Fruit fly (Drosophila melanogaster): ENCODE measurements around the gene CG11722.

CG11722 gene

dm6 chr3R:10089171-10089664 lies 43.9 kb upstream of the CG11722 start (continued):
- TF ChIP-seq MBD-R2 (GFP tag; IDR thresholded peaks at IDR 0.05), result no peak
- TF ChIP-seq CG1529 (GFP tag; optimal IDR thresholded peaks at IDR 0.05), result no peak
- no peak for TF ChIP-seq tio (GFP tag; optimal IDR thresholded peaks at IDR 0.05)
- TF ChIP-seq CG12659 (GFP tag; optimal IDR thresholded peaks at IDR 0.05), result no peak
- TF ChIP-seq emc (GFP tag; optimal IDR thresholded peaks at IDR 0.05), result no peak
- TF ChIP-seq CG13775 (GFP tag; optimal IDR thresholded peaks at IDR 0.05), result no peak
- TF ChIP-seq ham (GFP tag; IDR thresholded peaks at IDR 0.05), result no peak
- peak; percentile 71 for TF ChIP-seq CG13287 (GFP tag; IDR thresholded peaks at IDR 0.05; ENCODE audit: partially characterized antibody)
- no peak for TF ChIP-seq Neu2 (GFP tag; optimal IDR thresholded peaks at IDR 0.05; ENCODE audit: borderline replicate concordance)
- peak; percentile 32 for TF ChIP-seq HmgZ (tag; optimal IDR thresholded peaks at IDR 0.05)
- no peak for TF ChIP-seq fd64A (GFP tag; optimal IDR thresholded peaks at IDR 0.05)
- no peak; the same call in 1 of the 2 replicates for TF ChIP-seq H2.0 (GFP tag; IDR thresholded peaks at IDR 0.05)
- TF ChIP-seq D19A (tag; optimal IDR thresholded peaks at IDR 0.05), result no peak
- TF ChIP-seq org-1 (GFP tag; optimal IDR thresholded peaks at IDR 0.05), result no peak

dm6 chr3R:10087206-10087927 lies 42.0 kb upstream of the CG11722 start:
- 0 out of 2 replicates have a peak, but pooled peaks have one; percentile 28 for TF ChIP-seq sna (GFP tag; IDR thresholded peaks at IDR 0.05; ENCODE audit: partially characterized antibody)
- peak; percentile 50 for TF ChIP-seq ERR (GFP tag; optimal IDR thresholded peaks at IDR 0.05)
- peak; percentile 62 for TF ChIP-seq kni (GFP tag; optimal IDR thresholded peaks at IDR 0.05)
- TF ChIP-seq CG13123 (GFP tag; optimal IDR thresholded peaks at IDR 0.05), result peak; percentile 19
- TF ChIP-seq Atf6 (GFP tag; IDR thresholded peaks at IDR 0.05), result peak; percentile 49
- TF ChIP-seq Poxn (GFP tag; IDR thresholded peaks at IDR 0.05), result no peak
- no peak for TF ChIP-seq CG42726 (GFP tag; IDR thresholded peaks at IDR 0.05; ENCODE audit: partially characterized antibody)
- peak; percentile 67 for TF ChIP-seq CG9932 (GFP tag; IDR thresholded peaks at IDR 0.05)
- TF ChIP-seq gem (tag; optimal IDR thresholded peaks at IDR 0.05), result peak; percentile 75
- no peak for TF ChIP-seq ro (GFP tag; IDR thresholded peaks at IDR 0.05)
- peak; percentile 53 for TF ChIP-seq CG1602 (GFP tag; optimal IDR thresholded peaks at IDR 0.05)
- TF ChIP-seq Lim3 (GFP tag; IDR thresholded peaks at IDR 0.05), result 0 out of 2 replicates have a peak, but pooled peaks have one; percentile 23
- peak; percentile 78 for TF ChIP-seq vvl (GFP tag; IDR thresholded peaks at IDR 0.05)
- TF ChIP-seq wek (GFP tag; optimal IDR thresholded peaks at IDR 0.05), result no peak
- TF ChIP-seq nerfin-2 (GFP tag; IDR thresholded peaks at IDR 0.05; ENCODE audit: partially characterized antibody), result peak; percentile 56
- peak; percentile 64 for TF ChIP-seq HHEX (GFP tag; optimal IDR thresholded peaks at IDR 0.05)
- no peak for TF ChIP-seq Opbp (GFP tag; IDR thresholded peaks at IDR 0.05; ENCODE audit: partially characterized antibody)
- TF ChIP-seq slou (GFP tag; optimal IDR thresholded peaks at IDR 0.05), result peak; percentile 47
- peak; percentile 11 for TF ChIP-seq Blimp-1 (GFP tag; optimal IDR thresholded peaks at IDR 0.05)
- peak; percentile 99 for TF ChIP-seq chinmo (GFP tag; IDR thresholded peaks at IDR 0.05; ENCODE audit: partially characterized antibody)
- peak; percentile 41 for TF ChIP-seq emc (GFP tag; optimal IDR thresholded peaks at IDR 0.05)
- peak; percentile 36; the same call in 1 of the 2 replicates for TF ChIP-seq E2f2 (GFP tag; IDR thresholded peaks at IDR 0.05)
- TF ChIP-seq mirr (GFP tag; optimal IDR thresholded peaks at IDR 0.05), result peak; percentile 45
- peak; percentile 55; the same call in 1 of the 3 replicates for TF ChIP-seq CG2889 (GFP tag; IDR thresholded peaks at IDR 0.05)
- no peak for TF ChIP-seq pita (GFP tag; optimal IDR thresholded peaks at IDR 0.05)
- TF ChIP-seq CG7271 (tag; optimal IDR thresholded peaks at IDR 0.05), result no peak
- peak; percentile 52 for TF ChIP-seq CG15269 (tag; optimal IDR thresholded peaks at IDR 0.05)
- no peak for TF ChIP-seq tll (GFP tag; optimal IDR thresholded peaks at IDR 0.05)
- peak; percentile 51 for TF ChIP-seq CG3847 (GFP tag; IDR thresholded peaks at IDR 0.05)
- TF ChIP-seq CG4617 (GFP tag; optimal IDR thresholded peaks at IDR 0.05; ENCODE audit: borderline replicate concordance), result peak; percentile 9
- TF ChIP-seq zfh1 (GFP tag; IDR thresholded peaks at IDR 0.05), result peak; percentile 66; the same call in 2 of the 3 replicates
- TF ChIP-seq CG7987 (GFP tag; optimal IDR thresholded peaks at IDR 0.05), result peak; percentile 19
- TF ChIP-seq CG6689 (GFP tag; IDR thresholded peaks at IDR 0.05), result peak; percentile 78
- TF ChIP-seq CG6813 (GFP tag; optimal IDR thresholded peaks at IDR 0.05), result no peak

Measured in whole organism, embryonic.